Fruit fly (Drosophila melanogaster) whole organism, embryonic: ENCODE results near the gene CG44001.

Experiments
- Bdp1 ChIP-seq: fragments of 200-800 bp; sonication (Bioruptor generic); optimal IDR thresholded peaks from 3 replicates; lab custom pipeline; 2016; ENCODE audit warnings: missing biosample characterization, missing genetic modification characterization
- CG10543 ChIP-seq: fragments of 200-800 bp; sonication (Bioruptor generic); optimal IDR thresholded peaks from 3 replicates; lab custom pipeline; 2017; ENCODE audit warnings: missing biosample characterization, mild to moderate bottlenecking, missing genetic modification characterization, moderate library complexity
- CG11398 ChIP-seq: fragments of 200-800 bp; sonication (Bioruptor generic); optimal IDR thresholded peaks from 2 replicates; lab custom pipeline; 2016; ENCODE audit warnings: missing biosample characterization, missing genetic modification characterization
- CG11504 ChIP-seq: fragments of 200-800 bp; sonication (Bioruptor generic); optimal IDR thresholded peaks from 3 replicates; lab custom pipeline; 2019; ENCODE audit warnings: missing biosample characterization, mild to moderate bottlenecking, missing genetic modification characterization, moderate library complexity
- CG12299 ChIP-seq: fragments of 200-800 bp; sonication (Bioruptor generic); optimal IDR thresholded peaks from 2 replicates; lab custom pipeline; 2018; ENCODE audit warnings: missing biosample characterization, mild to moderate bottlenecking, missing genetic modification characterization
- CG14667 ChIP-seq: fragments of 200-800 bp; sonication (Bioruptor generic); IDR thresholded peaks from 2 replicates; pipeline ENCODE4 v1.3.6; 2022; ENCODE audit warnings: missing biosample characterization, missing genetic modification characterization
- CG15514 ChIP-seq: fragments of 200-800 bp; sonication (Bioruptor generic); optimal IDR thresholded peaks from 3 replicates; lab custom pipeline; 2017; ENCODE audit warnings: missing biosample characterization, missing genetic modification characterization, mild to moderate bottlenecking, moderate library complexity, missing genetic modification reagents
- CG15696 ChIP-seq: fragments of 200-800 bp; sonication (Bioruptor generic); optimal IDR thresholded peaks from 2 replicates; lab custom pipeline; 2019; ENCODE audit warnings: missing biosample characterization, mild to moderate bottlenecking, missing genetic modification characterization, moderate library complexity
- CG1603 ChIP-seq: fragments of 200-800 bp; sonication (Bioruptor generic); optimal IDR thresholded peaks from 2 replicates; lab custom pipeline; 2019; ENCODE audit warnings: missing biosample characterization, mild to moderate bottlenecking, missing genetic modification characterization, moderate library complexity
- CG16779 ChIP-seq: fragments of 200-800 bp; sonication (Bioruptor generic); IDR thresholded peaks from 2 replicates; pipeline ENCODE4 v1.3.6; 2022; ENCODE audit warnings: missing biosample characterization, missing genetic modification characterization
- CG18599 ChIP-seq: fragments of 200-800 bp; sonication (Bioruptor generic); optimal IDR thresholded peaks from 3 replicates; lab custom pipeline; 2017; ENCODE audit warnings: missing biosample characterization, missing genetic modification characterization, mild to moderate bottlenecking, moderate library complexity, missing genetic modification reagents
- CG18619 ChIP-seq: fragments of 200-800 bp; sonication (Bioruptor generic); optimal IDR thresholded peaks from 3 replicates; lab custom pipeline; 2017; ENCODE audit warnings: missing biosample characterization, mild to moderate bottlenecking, missing genetic modification characterization
- CG43689 ChIP-seq: fragments of 200-800 bp; sonication (Bioruptor generic); IDR thresholded peaks from 2 replicates; pipeline ENCODE4 v1.3.6; 2022; ENCODE audit warnings: missing biosample characterization, missing genetic modification characterization
- CG4707 ChIP-seq: fragments of 200-800 bp; sonication (Bioruptor generic); optimal IDR thresholded peaks from 2 replicates; lab custom pipeline; 2018; ENCODE audit warnings: missing biosample characterization, mild to moderate bottlenecking, missing genetic modification characterization, moderate library complexity
- CG6765 ChIP-seq: fragments of 200-800 bp; sonication (Bioruptor generic); optimal IDR thresholded peaks from 3 replicates; lab custom pipeline; 2017; ENCODE audit warnings: missing biosample characterization, mild to moderate bottlenecking, missing genetic modification characterization
- CG9609 ChIP-seq: fragments of 200-800 bp; sonication (Bioruptor generic); optimal IDR thresholded peaks from 3 replicates; lab custom pipeline; 2016; ENCODE audit warnings: missing biosample characterization, missing genetic modification characterization
- CrebB ChIP-seq: fragments of 200-800 bp; sonication (Bioruptor generic); optimal IDR thresholded peaks from 3 replicates; lab custom pipeline; 2018; ENCODE audit warnings: missing biosample characterization, mild to moderate bottlenecking, missing genetic modification characterization
- Dad ChIP-seq: fragments of 200-800 bp; sonication (Bioruptor generic); optimal IDR thresholded peaks from 3 replicates; lab custom pipeline; 2016; ENCODE audit warnings: missing biosample characterization, missing genetic modification characterization
- Dek ChIP-seq: fragments of 200-800 bp; sonication (Bioruptor generic); optimal IDR thresholded peaks from 3 replicates; lab custom pipeline; 2019; ENCODE audit warnings: missing biosample characterization, mild to moderate bottlenecking, missing genetic modification characterization, moderate library complexity
- Doc3 ChIP-seq: fragments of 200-800 bp; sonication (Bioruptor generic); IDR thresholded peaks from 3 replicates; pipeline ENCODE4 v1.3.6; 2022; ENCODE audit warnings: missing biosample characterization, missing genetic modification characterization; ENCODE audit not compliant: partially characterized antibody
- Fer3 ChIP-seq: fragments of 200-800 bp; sonication (Bioruptor generic); optimal IDR thresholded peaks from 2 replicates; lab custom pipeline; 2018; ENCODE audit warnings: missing biosample characterization, mild to moderate bottlenecking, missing genetic modification characterization, moderate library complexity
- HLH3B ChIP-seq: fragments of 200-800 bp; sonication (Bioruptor generic); IDR thresholded peaks from 2 replicates; pipeline ENCODE4 v1.3.6; 2022; ENCODE audit warnings: missing biosample characterization, missing genetic modification characterization
- HmgZ ChIP-seq: fragments of 200-800 bp; sonication (Bioruptor generic); optimal IDR thresholded peaks from 2 replicates; lab custom pipeline; 2018; ENCODE audit warnings: missing biosample characterization, mild to moderate bottlenecking, missing genetic modification characterization
- Lhr ChIP-seq: fragments of 200-800 bp; sonication (Bioruptor generic); optimal IDR thresholded peaks from 3 replicates; lab custom pipeline; 2017; ENCODE audit warnings: mild to moderate bottlenecking, missing biosample characterization, missing genetic modification reagents, missing genetic modification characterization
- Max ChIP-seq: fragments of 200-800 bp; sonication (Bioruptor generic); optimal IDR thresholded peaks from 2 replicates; lab custom pipeline; 2016; ENCODE audit warnings: missing biosample characterization, mild to moderate bottlenecking, missing genetic modification characterization
- Med ChIP-seq: fragments of 200-800 bp; sonication (Bioruptor generic); peaks from one replicate; lab custom pipeline; 2016; ENCODE audit warnings: missing biosample characterization, missing genetic modification characterization, mild to moderate bottlenecking, inconsistent platforms, moderate library complexity
- Opbp ChIP-seq: fragments of 200-800 bp; sonication (Bioruptor generic); IDR thresholded peaks from 3 replicates; pipeline ENCODE4 v1.3.6; 2022; ENCODE audit warnings: missing biosample characterization, missing genetic modification characterization; ENCODE audit not compliant: partially characterized antibody
- Rfx ChIP-seq: fragments of 200-800 bp; sonication (Bioruptor generic); IDR thresholded peaks from 2 replicates; pipeline ENCODE4 v1.3.6; 2022; ENCODE audit warnings: missing biosample characterization, missing genetic modification characterization
- Six4 ChIP-seq: fragments of 200-800 bp; sonication (Bioruptor generic); optimal IDR thresholded peaks from 2 replicates; lab custom pipeline; 2016; ENCODE audit warnings: missing biosample characterization, missing genetic modification characterization
- Sry-β ChIP-seq: fragments of 200-800 bp; sonication (Bioruptor generic); optimal IDR thresholded peaks from 2 replicates; lab custom pipeline; 2018; ENCODE audit warnings: missing biosample characterization, mild to moderate bottlenecking, missing genetic modification characterization, moderate library complexity
- az2 ChIP-seq: fragments of 200-800 bp; sonication (Bioruptor generic); optimal IDR thresholded peaks from 3 replicates; lab custom pipeline; 2016; ENCODE audit warnings: missing biosample characterization, missing genetic modification characterization
- bowl ChIP-seq: fragments of 200-800 bp; sonication (Bioruptor generic); IDR thresholded peaks from 2 replicates; pipeline ENCODE4 v1.3.6; 2022; ENCODE audit warnings: missing biosample characterization, missing genetic modification characterization
- chif ChIP-seq, 2 experiments: fragments of 200-800 bp; sonication (Bioruptor generic); optimal IDR thresholded peaks; 3 replicates each; lab custom pipeline; 2016; ENCODE audit warnings: missing biosample characterization in 2 of 2, missing genetic modification characterization in 2 of 2
- danr ChIP-seq: fragments of 200-800 bp; sonication (Bioruptor generic); IDR thresholded peaks from 2 replicates; pipeline ENCODE4 v1.3.6; 2022; ENCODE audit warnings: missing biosample characterization, missing genetic modification characterization
- dpn ChIP-seq, 2 experiments: fragments of 200-800 bp; sonication (Bioruptor generic); optimal IDR thresholded peaks; 3 replicates each; lab custom pipeline; 2016; ENCODE audit warnings: missing biosample characterization in 2 of 2, missing genetic modification characterization in 2 of 2
- emc ChIP-seq: fragments of 200-800 bp; sonication (Bioruptor generic); optimal IDR thresholded peaks from 2 replicates; lab custom pipeline; 2016; ENCODE audit warnings: missing biosample characterization, missing genetic modification characterization
- eyg ChIP-seq: fragments of 200-800 bp; sonication (Bioruptor generic); optimal IDR thresholded peaks from 3 replicates; lab custom pipeline; 2016; ENCODE audit warnings: missing biosample characterization, missing genetic modification characterization
- gcm2 ChIP-seq: fragments of 200-800 bp; sonication (Bioruptor generic); optimal IDR thresholded peaks from 2 replicates; lab custom pipeline; 2016; ENCODE audit warnings: missing biosample characterization, missing genetic modification characterization
- gsb-n ChIP-seq: fragments of 200-800 bp; sonication (Bioruptor generic); optimal IDR thresholded peaks from 3 replicates; lab custom pipeline; 2018; ENCODE audit warnings: missing biosample characterization, mild to moderate bottlenecking, missing genetic modification characterization
- hbn ChIP-seq: fragments of 200-800 bp; sonication (Bioruptor generic); IDR thresholded peaks from 2 replicates; pipeline ENCODE4 v1.3.6; 2022; ENCODE audit warnings: missing biosample characterization, missing genetic modification characterization; ENCODE audit not compliant: partially characterized antibody
- her ChIP-seq: fragments of 200-800 bp; sonication (Bioruptor generic); optimal IDR thresholded peaks from 2 replicates; lab custom pipeline; 2016; ENCODE audit warnings: missing biosample characterization, missing genetic modification characterization
- jumu ChIP-seq: fragments of 200-800 bp; sonication (Bioruptor generic); optimal IDR thresholded peaks from 3 replicates; lab custom pipeline; 2016; ENCODE audit warnings: missing biosample characterization, missing genetic modification characterization
- lilli ChIP-seq: fragments of 200-800 bp; sonication (Bioruptor generic); optimal IDR thresholded peaks from 3 replicates; lab custom pipeline; 2016; ENCODE audit warnings: missing biosample characterization, missing genetic modification characterization
- org-1 ChIP-seq: fragments of 200-800 bp; sonication (Bioruptor generic); optimal IDR thresholded peaks from 2 replicates; lab custom pipeline; 2017; ENCODE audit warnings: missing biosample characterization, missing genetic modification characterization
- seq ChIP-seq: fragments of 200-800 bp; sonication (Bioruptor generic); IDR thresholded peaks from 2 replicates; pipeline ENCODE4 v1.3.6; 2022; ENCODE audit warnings: missing biosample characterization, missing genetic modification characterization
- stc ChIP-seq: fragments of 200-800 bp; sonication (Bioruptor generic); IDR thresholded peaks from 2 replicates; pipeline ENCODE4 v1.3.6; 2022; ENCODE audit warnings: missing biosample characterization, missing genetic modification characterization
- tna ChIP-seq: fragments of 200-800 bp; sonication (Bioruptor generic); IDR thresholded peaks from 2 replicates; pipeline ENCODE4 v1.3.6; 2022; ENCODE audit warnings: missing biosample characterization, missing genetic modification characterization; ENCODE audit not compliant: partially characterized antibody
- wdn ChIP-seq: fragments of 200-800 bp; sonication (Bioruptor generic); IDR thresholded peaks from 2 replicates; pipeline ENCODE4 v1.3.6; 2022; ENCODE audit warnings: missing biosample characterization, missing genetic modification characterization
- zen ChIP-seq: fragments of 200-800 bp; sonication (Bioruptor generic); optimal IDR thresholded peaks from 3 replicates; lab custom pipeline; 2018; ENCODE audit warnings: missing biosample characterization, mild to moderate bottlenecking, missing genetic modification characterization, moderate library complexity

CG44001 gene

DNA sequence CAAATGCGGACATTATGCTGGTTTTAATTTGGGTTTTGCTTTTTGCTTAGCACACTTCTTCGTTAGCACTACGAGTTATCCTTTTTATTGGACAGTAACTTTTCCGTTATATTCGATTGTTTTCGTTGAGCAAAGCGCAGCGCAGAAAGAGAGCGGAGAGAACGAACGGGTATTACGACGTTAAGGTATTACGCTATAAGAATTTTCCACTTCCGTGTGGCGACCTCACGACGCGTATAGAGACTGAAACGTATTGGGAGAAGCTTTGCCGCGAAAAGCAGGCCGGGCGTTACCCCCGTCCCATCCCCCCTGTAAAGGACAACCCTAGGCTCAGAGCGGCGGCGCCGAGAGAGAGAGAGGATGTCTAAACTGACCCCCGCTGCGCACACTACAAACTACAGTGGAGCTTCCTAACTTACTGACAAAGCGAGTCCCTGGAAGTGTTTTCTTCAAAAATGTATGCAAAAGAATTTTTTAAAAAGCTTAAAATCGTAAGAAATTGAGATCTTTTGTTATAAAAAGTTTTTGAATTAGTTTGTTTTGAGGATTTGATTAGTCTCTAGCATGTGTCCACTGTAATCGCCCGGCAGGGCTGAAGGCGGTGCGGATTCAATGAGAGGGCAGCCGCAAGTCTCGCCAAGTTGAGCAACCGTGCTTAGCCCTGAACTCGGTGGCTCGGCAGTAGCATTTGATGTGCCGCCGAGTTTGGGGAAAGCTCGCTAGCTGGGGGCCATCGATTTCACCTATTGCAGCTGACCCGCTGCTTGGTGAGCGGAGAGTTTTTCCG, 38.2 kb upstream of the CG44001 start (continued):
- peak; percentile 67 for TF ChIP-seq Lhr
- TF ChIP-seq CG12299 (tag; lab: Kevin White, UChicago) = peak; percentile 95
- peak; percentile 97 for TF ChIP-seq HLH3B
- peak; percentile 95 for TF ChIP-seq her
- TF ChIP-seq CG43689 = peak; percentile 88
- peak; percentile 92 for TF ChIP-seq CrebB
- TF ChIP-seq seq (GFP tag; lab: Robert Waterston, UW) = peak; percentile 96
- peak; percentile 95 for TF ChIP-seq stc (GFP tag; lab: Robert Waterston, UW)
- TF ChIP-seq org-1 (GFP tag; lab: Kevin White, UChicago) = peak; percentile 92
- peak; percentile 93 for TF ChIP-seq eyg (GFP tag; lab: Kevin White, UChicago)
- TF ChIP-seq Opbp (GFP tag; lab: Robert Waterston, UW) = no peak
- peak; percentile 80 for TF ChIP-seq CG4707 (GFP tag; lab: Kevin White, UChicago)
- peak; percentile 84; the same call in 1 of the 2 replicates for TF ChIP-seq bowl
- TF ChIP-seq CG16779 (GFP tag; lab: Robert Waterston, UW) = peak; percentile 93
- peak; percentile 98 for TF ChIP-seq Rfx (GFP tag; lab: Robert Waterston, UW)
- TF ChIP-seq Sry-β (GFP tag; lab: Kevin White, UChicago) = no peak
- peak; percentile 82 for TF ChIP-seq CG1603
- peak; percentile 95 for TF ChIP-seq CG10543 (GFP tag; lab: Kevin White, UChicago)
- TF ChIP-seq CG9609 (GFP tag; lab: Kevin White, UChicago) = peak; percentile 93
- peak; percentile 96 for TF ChIP-seq HmgZ
- TF ChIP-seq danr (GFP tag; lab: Robert Waterston, UW) = peak; percentile 90
- peak; percentile 97 for TF ChIP-seq lilli (GFP tag; lab: Kevin White, UChicago)
- TF ChIP-seq Fer3 = peak; percentile 97
- peak; percentile 85 for TF ChIP-seq Max (GFP tag; lab: Kevin White, UChicago)
- no peak for TF ChIP-seq tna (GFP tag; lab: Robert Waterston, UW)
- peak; percentile 91 for TF ChIP-seq CG18619
- TF ChIP-seq gsb-n (tag; lab: Kevin White, UChicago) = peak; percentile 88
- peak; percentile 92 for TF ChIP-seq CG15514 (GFP tag; lab: Kevin White, UChicago)
- TF ChIP-seq Six4 (GFP tag; lab: Kevin White, UChicago) = peak; percentile 91
- TF ChIP-seq CG11398 (GFP tag; lab: Kevin White, UChicago) = peak; percentile 91
- peak; percentile 86 for TF ChIP-seq CG6765 (GFP tag; lab: Kevin White, UChicago)
- TF ChIP-seq Dad (GFP tag; lab: Kevin White, UChicago) = peak; percentile 94
- TF ChIP-seq zen (tag; lab: Kevin White, UChicago) = peak; percentile 88
- peak; percentile 93 for TF ChIP-seq gcm2 (GFP tag; lab: Kevin White, UChicago)
- TF ChIP-seq CG15696 (tag; lab: Kevin White, UChicago) = peak; percentile 80
- TF ChIP-seq emc = peak; percentile 89
- TF ChIP-seq Bdp1 (GFP tag; lab: Kevin White, UChicago) = peak; percentile 89
- peak; percentile 99 for TF ChIP-seq Med (GFP tag; lab: Kevin White, UChicago)
- no peak for TF ChIP-seq Doc3 (GFP tag; lab: Robert Waterston, UW)
- TF ChIP-seq wdn (GFP tag; lab: Robert Waterston, UW) = peak; percentile 95
- TF ChIP-seq Dek (tag; lab: Kevin White, UChicago) = peak; percentile 96
- peak; percentile 96 for TF ChIP-seq jumu
- peak; percentile 93 for TF ChIP-seq CG11504 (tag; lab: Kevin White, UChicago)
- peak; percentile 95 for TF ChIP-seq CG14667
- peak; percentile 94 for TF ChIP-seq az2 (GFP tag; lab: Kevin White, UChicago)
- TF ChIP-seq chif (GFP tag; optimal IDR thresholded peaks at IDR 0.05; lab: Kevin White, UChicago) = peak; percentile 93 to 94
- TF ChIP-seq CG18599 (GFP tag; lab: Kevin White, UChicago) = peak; percentile 99
- no peak for TF ChIP-seq hbn (GFP tag; lab: Robert Waterston, UW)
- peak; percentile 95 to 96 for TF ChIP-seq dpn (GFP tag; optimal IDR thresholded peaks at IDR 0.05; lab: Kevin White, UChicago)
